Worm (Caenorhabditis elegans): ENCODE data around the gene spop-1.

ce11 chrIII:10049682-10050081 is 48.2 kb downstream of the spop-1 start, which contains the start of gene T16G12.1:
- no peak for TF ChIP-seq med-1 (GFP tag; optimal IDR thresholded peaks at IDR 0.05; ENCODE audit: insufficient read depth)
- no peak for TF ChIP-seq cog-1 (tag; optimal IDR thresholded peaks at IDR 0.05)
- TF ChIP-seq flt-1 (GFP tag; IDR thresholded peaks at IDR 0.05), result no peak
- no peak for TF ChIP-seq ztf-23 (GFP tag; IDR thresholded peaks at IDR 0.05)
